Worm (Caenorhabditis elegans) whole organism, L2 larva: ENCODE results near the gene ttc-4.

Source experiments
- C34F6.9 ChIP-seq: fragments of 150-350 bp; optimal IDR thresholded peaks from 2 replicates; lab custom pipeline; 2014; ENCODE audit warnings: missing biosample characterization, missing genetic modification characterization
- F13H6.1 ChIP-seq: sonication (generic microtip); optimal IDR thresholded peaks from 2 replicates; lab custom pipeline; 2016; ENCODE audit warnings: missing genetic modification characterization, missing compliant biosample characterization
- R02D3.7 ChIP-seq: fragments of 150-350 bp; optimal IDR thresholded peaks from 2 replicates; lab custom pipeline; 2014; ENCODE audit warnings: missing biosample characterization, missing genetic modification characterization
- Y55F3AM.14 ChIP-seq: fragments of 200-800 bp; sonication (Bioruptor generic); optimal IDR thresholded peaks from 2 replicates; lab custom pipeline; 2018; ENCODE audit warnings: mild to moderate bottlenecking, missing genetic modification characterization, missing compliant biosample characterization
- ZK546.5 ChIP-seq: sonication (generic microtip); optimal IDR thresholded peaks from 2 replicates; lab custom pipeline; 2017; ENCODE audit warnings: missing biosample characterization, missing genetic modification characterization
- alr-1 ChIP-seq: fragments of 150-350 bp; optimal IDR thresholded peaks from 2 replicates; lab custom pipeline; 2014; ENCODE audit warnings: missing biosample characterization, missing genetic modification characterization
- aly-2 ChIP-seq: fragments of 150-350 bp; optimal IDR thresholded peaks from 2 replicates; lab custom pipeline; 2014; ENCODE audit warnings: missing biosample characterization, missing genetic modification characterization
- ama-1 ChIP-seq: fragments of 150-350 bp; optimal IDR thresholded peaks from 2 replicates; lab custom pipeline; 2018; ENCODE audit warnings: inconsistent platforms
- blmp-1 ChIP-seq: sonication (generic microtip); optimal IDR thresholded peaks from 2 replicates; lab custom pipeline; 2017; ENCODE audit warnings: missing genetic modification characterization, mild to moderate bottlenecking, missing compliant biosample characterization, antibody characterized with exemption, moderate library complexity; ENCODE audit not compliant: insufficient read depth
- ceh-82 ChIP-seq: fragments of 150-350 bp; optimal IDR thresholded peaks from 2 replicates; lab custom pipeline; 2014; ENCODE audit warnings: missing biosample characterization, missing genetic modification characterization
- crh-2 ChIP-seq: sonication (generic microtip); optimal IDR thresholded peaks from 2 replicates; lab custom pipeline; 2017; ENCODE audit warnings: missing biosample characterization, missing genetic modification characterization
- egl-27 ChIP-seq: sonication (generic microtip); optimal IDR thresholded peaks from 3 replicates; lab custom pipeline; 2017; ENCODE audit warnings: missing biosample characterization, missing genetic modification reagents, missing genetic modification characterization
- elt-1 ChIP-seq: fragments of 150-350 bp; optimal IDR thresholded peaks from 2 replicates; lab custom pipeline; 2014; ENCODE audit warnings: missing biosample characterization, missing genetic modification characterization
- elt-3 ChIP-seq: sonication (generic microtip); optimal IDR thresholded peaks from 2 replicates; lab custom pipeline; 2017; ENCODE audit warnings: missing biosample characterization, missing genetic modification characterization
- fos-1 ChIP-seq: fragments of 150-350 bp; optimal IDR thresholded peaks from 2 replicates; lab custom pipeline; 2014; ENCODE audit warnings: missing biosample characterization, missing genetic modification characterization
- gmeb-1 ChIP-seq: fragments of 150-350 bp; optimal IDR thresholded peaks from 2 replicates; lab custom pipeline; 2014; ENCODE audit warnings: missing biosample characterization, missing genetic modification characterization
- lin-11 ChIP-seq: fragments of 150-350 bp; sonication (generic microtip); optimal IDR thresholded peaks from 2 replicates; lab custom pipeline; 2014; ENCODE audit warnings: missing biosample characterization, missing genetic modification characterization, inconsistent platforms, mixed read lengths
- lin-13 ChIP-seq: fragments of 150-350 bp; optimal IDR thresholded peaks from 2 replicates; lab custom pipeline; 2014; ENCODE audit warnings: missing biosample characterization, missing genetic modification reagents, missing genetic modification characterization
- lin-39 ChIP-seq: fragments of 150-350 bp; optimal IDR thresholded peaks from 2 replicates; lab custom pipeline; 2014; ENCODE audit warnings: missing biosample characterization, missing genetic modification reagents, missing genetic modification characterization
- mab-5 ChIP-seq: fragments of 150-350 bp; optimal IDR thresholded peaks from 2 replicates; lab custom pipeline; 2014; ENCODE audit warnings: missing biosample characterization, missing genetic modification characterization
- mbf-1 ChIP-seq: sonication (generic microtip); optimal IDR thresholded peaks from 2 replicates; lab custom pipeline; 2017; ENCODE audit warnings: missing biosample characterization, missing genetic modification characterization
- mdl-1 ChIP-seq, 2 experiments: fragments of 150-350 bp in 1 of 2; sonication (generic microtip) in 1 of 2; optimal IDR thresholded peaks; 2 replicates each; lab custom pipeline; 2017; ENCODE audit warnings: missing biosample characterization in 2 of 2, missing genetic modification characterization in 2 of 2
- nhr-10 ChIP-seq: sonication (generic microtip); optimal IDR thresholded peaks from 2 replicates; lab custom pipeline; 2017; ENCODE audit warnings: missing biosample characterization, missing genetic modification characterization
- nhr-11 ChIP-seq: fragments of 150-350 bp; optimal IDR thresholded peaks from 2 replicates; lab custom pipeline; 2014; ENCODE audit warnings: missing biosample characterization, missing genetic modification characterization
- nhr-12 ChIP-seq: fragments of 150-350 bp; optimal IDR thresholded peaks from 2 replicates; lab custom pipeline; 2014; ENCODE audit warnings: missing biosample characterization, missing genetic modification characterization
- nhr-129 ChIP-seq: fragments of 150-350 bp; optimal IDR thresholded peaks from 2 replicates; lab custom pipeline; 2014; ENCODE audit warnings: missing biosample characterization, missing genetic modification characterization
- nhr-21 ChIP-seq: fragments of 150-350 bp; optimal IDR thresholded peaks from 2 replicates; lab custom pipeline; 2014; ENCODE audit warnings: missing biosample characterization, missing genetic modification characterization
- nhr-23 ChIP-seq: fragments of 150-350 bp; optimal IDR thresholded peaks from 2 replicates; lab custom pipeline; 2014; ENCODE audit warnings: missing biosample characterization, missing genetic modification reagents, missing genetic modification characterization
- nhr-25 ChIP-seq: fragments of 150-350 bp; sonication (generic microtip); optimal IDR thresholded peaks from 3 replicates; lab custom pipeline; 2014; ENCODE audit warnings: missing biosample characterization, missing genetic modification characterization
- nhr-6 ChIP-seq: fragments of 150-350 bp; optimal IDR thresholded peaks from 2 replicates; lab custom pipeline; 2014; ENCODE audit warnings: missing biosample characterization, missing genetic modification characterization
- peb-1 ChIP-seq: fragments of 150-350 bp; optimal IDR thresholded peaks from 2 replicates; lab custom pipeline; 2014; ENCODE audit warnings: missing biosample characterization, missing genetic modification characterization
- sem-4 ChIP-seq: fragments of 150-350 bp; optimal IDR thresholded peaks from 2 replicates; lab custom pipeline; 2014; ENCODE audit warnings: missing biosample characterization, missing genetic modification reagents, missing genetic modification characterization
- skn-1 ChIP-seq: sonication (generic microtip); optimal IDR thresholded peaks from 2 replicates; lab custom pipeline; 2017; ENCODE audit warnings: missing biosample characterization, missing genetic modification characterization
- sma-3 ChIP-seq: sonication (generic microtip); optimal IDR thresholded peaks from 2 replicates; lab custom pipeline; 2016; ENCODE audit warnings: missing genetic modification reagents, missing genetic modification characterization, missing compliant biosample characterization
- sma-9 ChIP-seq, 2 experiments: fragments of 150-350 bp in 1 of 2; sonication (generic microtip) in 1 of 2; optimal IDR thresholded peaks; 2 replicates each; lab custom pipeline; 2014 to 2016; ENCODE audit warnings: missing genetic modification characterization in 2 of 2, mild to moderate bottlenecking in 1 of 2, missing biosample characterization in 1 of 2, missing compliant biosample characterization in 1 of 2, missing genetic modification reagents in 1 of 2, moderate library complexity in 1 of 2
- unc-39 ChIP-seq: fragments of 150-350 bp; optimal IDR thresholded peaks from 2 replicates; lab custom pipeline; 2014; ENCODE audit warnings: missing biosample characterization, missing genetic modification characterization
- unc-55 ChIP-seq: fragments of 150-350 bp; sonication (generic microtip); optimal IDR thresholded peaks from 3 replicates; lab custom pipeline; 2014; ENCODE audit warnings: missing biosample characterization, missing genetic modification reagents, missing genetic modification characterization
- ztf-1 ChIP-seq: fragments of 200-800 bp; sonication (Bioruptor generic); conservative IDR thresholded peaks from 2 replicates; pipeline ENCODE4 v1.3.6; 2022; ENCODE audit warnings: missing genetic modification characterization, missing compliant biosample characterization
- ztf-11 ChIP-seq: sonication (generic microtip); optimal IDR thresholded peaks from 2 replicates; lab custom pipeline; 2017; ENCODE audit warnings: missing biosample characterization, missing genetic modification characterization

Gene ttc-4

DNA sequence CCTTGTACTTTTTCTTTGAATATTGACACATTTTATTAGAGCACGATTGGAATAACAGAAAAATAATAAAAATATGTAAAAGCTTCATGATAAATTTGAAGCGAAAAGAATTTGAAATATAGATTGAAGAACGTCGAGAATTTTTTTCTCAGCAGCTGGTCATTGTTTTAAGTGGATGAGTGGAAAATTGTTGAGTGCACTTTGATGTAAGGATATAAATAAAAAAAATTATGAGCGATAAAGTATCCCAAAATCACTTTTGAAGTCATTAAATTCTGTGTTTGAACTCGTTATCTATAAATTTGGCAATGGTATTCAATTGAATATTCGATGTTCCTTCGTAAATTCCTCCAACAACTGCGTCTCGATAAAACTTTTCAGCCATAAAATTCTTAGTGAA, 49.8 kb upstream of the ttc-4 start, which contains the start of gene ins-13:
Gene ins-13, minus strand, starts transcription at position 101 of the 400 bp plus-strand sequence.
- TF ChIP-seq nhr-129 (tag; lab: Kevin White, UChicago) = no peak
- TF ChIP-seq unc-39 (tag; lab: Kevin White, UChicago) = no peak
- TF ChIP-seq ztf-1 = no peak
- TF ChIP-seq peb-1 (tag; lab: Kevin White, UChicago) = no peak
- no peak for TF ChIP-seq gmeb-1 (tag; lab: Kevin White, UChicago)
- TF ChIP-seq nhr-11 (tag; lab: Kevin White, UChicago) = no peak
- TF ChIP-seq lin-39 (tag; lab: Kevin White, UChicago) = no peak
- no peak for TF ChIP-seq sma-3 (GFP tag; lab: Kevin White, UChicago)
- TF ChIP-seq unc-55 (GFP tag; lab: Kevin White, UChicago) = no peak
- TF ChIP-seq nhr-21 = no peak

ce11 chrII:5547442-5547894, 47.0 kb upstream of the ttc-4 start, which contains the start of gene acdh-2:
TSS of gene acdh-2 (minus strand) at chrII:5547492.
- TF ChIP-seq elt-3 (tag; lab: Kevin White, UChicago) = no peak
- TF ChIP-seq F13H6.1 (tag; lab: Kevin White, UChicago) = no peak
- TF ChIP-seq nhr-25 = no peak
- TF ChIP-seq ztf-11 = no peak
- TF ChIP-seq fos-1 (tag; lab: Kevin White, UChicago) = no peak
- no peak for TF ChIP-seq crh-2
- no peak for TF ChIP-seq ceh-82
- TF ChIP-seq mdl-1 (tag; optimal IDR thresholded peaks at IDR 0.05; lab: Kevin White, UChicago) = no peak
- TF ChIP-seq R02D3.7 (tag; lab: Kevin White, UChicago) = no peak
- no peak for TF ChIP-seq lin-13
- TF ChIP-seq elt-1 = no peak
- TF ChIP-seq ZK546.5 (tag; lab: Kevin White, UChicago) = no peak
- TF ChIP-seq peb-1 (tag; lab: Kevin White, UChicago) = no peak
- no peak for TF ChIP-seq aly-2 (tag; lab: Kevin White, UChicago)
- no peak for TF ChIP-seq Y55F3AM.14
- no peak for TF ChIP-seq C34F6.9 (tag; lab: Kevin White, UChicago)

- no peak for TF ChIP-seq nhr-6 (tag; lab: Kevin White, UChicago)
- TF ChIP-seq unc-39 (tag; lab: Kevin White, UChicago) = no peak
- TF ChIP-seq nhr-23 (tag; lab: Kevin White, UChicago) = no peak
- TF ChIP-seq ama-1 (lab: Kevin White, UChicago) = no peak
- TF ChIP-seq ztf-11 = no peak
- TF ChIP-seq ztf-1 = no peak
- no peak for TF ChIP-seq elt-3 (tag; lab: Kevin White, UChicago)
- no peak for TF ChIP-seq lin-11 (tag; lab: Kevin White, UChicago)
- TF ChIP-seq crh-2 = no peak
- TF ChIP-seq sma-9 (GFP tag; optimal IDR thresholded peaks at IDR 0.05; lab: Kevin White, UChicago) = no peak
- no peak for TF ChIP-seq sma-9 (tag; optimal IDR thresholded peaks at IDR 0.05; lab: Kevin White, UChicago)
- TF ChIP-seq alr-1 (tag; lab: Kevin White, UChicago) = no peak
- no peak for TF ChIP-seq nhr-10
- no peak for TF ChIP-seq nhr-21
- no peak for TF ChIP-seq sma-3 (GFP tag; lab: Kevin White, UChicago)
- TF ChIP-seq nhr-11 (tag; lab: Kevin White, UChicago) = no peak
- TF ChIP-seq mbf-1 (tag; lab: Kevin White, UChicago) = no peak
- no peak for TF ChIP-seq skn-1
- TF ChIP-seq blmp-1 (tag; lab: Kevin White, UChicago) = no peak
- TF ChIP-seq mab-5 (tag; lab: Kevin White, UChicago) = no peak
These were observed 44.8 kb upstream of the ttc-4 start, which contains the start of gene C17C3.6 for ce11 chrII:5549746-5550145. TSS of gene C17C3.6 (plus strand) at chrII:5550046.

- TF ChIP-seq ztf-1 = no peak
- no peak for TF ChIP-seq nhr-11 (tag; lab: Kevin White, UChicago)
- no peak for TF ChIP-seq egl-27 (tag; lab: Kevin White, UChicago)
- no peak for TF ChIP-seq gmeb-1 (tag; lab: Kevin White, UChicago)
- no peak for TF ChIP-seq ceh-82
- no peak for TF ChIP-seq unc-39 (tag; lab: Kevin White, UChicago)
- no peak for TF ChIP-seq sem-4
- TF ChIP-seq F13H6.1 (tag; lab: Kevin White, UChicago) = no peak
- TF ChIP-seq lin-11 (tag; lab: Kevin White, UChicago) = no peak
- TF ChIP-seq elt-3 (tag; lab: Kevin White, UChicago) = no peak
- no peak for TF ChIP-seq nhr-12 (tag; lab: Kevin White, UChicago)
- TF ChIP-seq sma-9 (GFP tag; optimal IDR thresholded peaks at IDR 0.05; lab: Kevin White, UChicago) = no peak
- no peak for TF ChIP-seq sma-9 (tag; optimal IDR thresholded peaks at IDR 0.05; lab: Kevin White, UChicago)
These were observed 43.0 kb upstream of the ttc-4 start, which contains the start of gene C17C3.5 for ce11 chrII:5551517-5551916. TSS of gene C17C3.5 (plus strand) at chrII:5551817.
